Worm (Caenorhabditis elegans): ENCODE data around the gene C07A9.12.

The C07A9.12 gene

DNA sequence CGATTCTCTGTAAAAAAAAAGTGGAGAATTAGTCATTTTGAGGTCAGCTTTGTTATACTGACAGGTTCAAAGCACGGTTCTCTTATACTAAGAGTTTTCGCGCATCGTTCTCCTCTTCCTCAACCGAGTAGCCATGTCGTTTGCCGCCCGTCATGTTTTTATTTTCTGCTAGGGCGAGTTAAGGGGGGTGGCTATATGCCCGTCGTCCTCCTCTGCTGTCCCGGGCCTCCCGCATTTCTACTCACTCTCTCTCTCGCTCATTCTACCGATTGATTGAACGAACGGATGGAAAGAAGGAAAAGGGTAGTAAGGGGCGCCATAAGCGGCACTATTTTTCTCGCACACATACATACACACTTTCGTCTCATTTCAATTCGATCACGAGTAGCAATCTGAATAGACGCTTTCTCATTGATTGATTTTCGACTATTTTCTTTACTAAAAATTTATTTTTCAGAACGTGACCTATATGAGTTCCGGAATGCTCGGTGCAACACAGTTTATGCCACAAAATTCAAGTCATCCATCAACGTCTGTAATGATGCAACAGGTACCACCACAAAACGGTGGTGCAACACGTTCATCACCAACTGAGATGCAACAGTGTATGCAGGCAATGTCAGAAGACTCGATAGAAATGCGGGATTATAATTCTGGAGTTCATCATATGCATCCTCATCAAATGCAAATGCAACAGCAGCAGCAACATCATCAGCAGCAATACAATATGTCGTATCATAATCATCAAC, 22.0 kb downstream of the C07A9.12 start:
- TF ChIP-seq hmg-4 (GFP tag; optimal IDR thresholded peaks at IDR 0.05) (peak; percentile 60), flt-1 (GFP tag; IDR thresholded peaks at IDR 0.05) (no peak), tra-4 (tag; optimal IDR thresholded peaks at IDR 0.05) (no peak), ceh-13 (GFP tag; optimal IDR thresholded peaks at IDR 0.05) (no peak), tbx-37 (GFP tag; conservative IDR thresholded peaks at IDR 0.05) (0 out of 2 replicates have a peak, but pooled peaks have one; percentile 25), scrt-1 (GFP tag; IDR thresholded peaks at IDR 0.05) (no peak), pes-1 (GFP tag; IDR thresholded peaks at IDR 0.05) (0 out of 2 replicates have a peak, but pooled peaks have one; percentile 39), aly-1 (tag; optimal IDR thresholded peaks at IDR 0.05) (no peak), F13C5.2 (tag; optimal IDR thresholded peaks at IDR 0.05) (peak; percentile 20), hnd-1 (tag; optimal IDR thresholded peaks at IDR 0.05) (no peak), ets-7 (tag; optimal IDR thresholded peaks at IDR 0.05) (no peak)

ce11 chrIII:9704606-9704938, 22.8 kb downstream of the C07A9.12 start:
- no peak for TF ChIP-seq hmbx-1 (tag; optimal IDR thresholded peaks at IDR 0.05)
- no peak for TF ChIP-seq B0310.2 (tag; optimal IDR thresholded peaks at IDR 0.05)
- no peak for TF ChIP-seq F13C5.2 (tag; optimal IDR thresholded peaks at IDR 0.05)
- no peak for TF ChIP-seq hnd-1 (tag; optimal IDR thresholded peaks at IDR 0.05)
- no peak for TF ChIP-seq flt-1 (GFP tag; IDR thresholded peaks at IDR 0.05)
- TF ChIP-seq tbx-11 (GFP tag; IDR thresholded peaks at IDR 0.05), result no peak
- TF ChIP-seq ceh-36 (tag; optimal IDR thresholded peaks at IDR 0.05), result no peak
- no peak for TF ChIP-seq aly-1 (tag; optimal IDR thresholded peaks at IDR 0.05)
- no peak for TF ChIP-seq pes-1 (GFP tag; IDR thresholded peaks at IDR 0.05)
- TF ChIP-seq hmg-4 (GFP tag; optimal IDR thresholded peaks at IDR 0.05), result no peak

- TF ChIP-seq ceh-36 (tag; optimal IDR thresholded peaks at IDR 0.05) (peak; percentile 32), tbx-11 (GFP tag; IDR thresholded peaks at IDR 0.05) (peak; percentile 34; the same call in 1 of the 2 replicates), tbx-37 (GFP tag; conservative IDR thresholded peaks at IDR 0.05) (no peak), scrt-1 (GFP tag; IDR thresholded peaks at IDR 0.05) (0 out of 2 replicates have a peak, but pooled peaks have one; percentile 68), sea-1 (GFP tag; conservative IDR thresholded peaks at IDR 0.05) (no peak)
Measured at ce11 chrIII:9703747-9704605, 23.4 kb downstream of the C07A9.12 start.

DNA sequence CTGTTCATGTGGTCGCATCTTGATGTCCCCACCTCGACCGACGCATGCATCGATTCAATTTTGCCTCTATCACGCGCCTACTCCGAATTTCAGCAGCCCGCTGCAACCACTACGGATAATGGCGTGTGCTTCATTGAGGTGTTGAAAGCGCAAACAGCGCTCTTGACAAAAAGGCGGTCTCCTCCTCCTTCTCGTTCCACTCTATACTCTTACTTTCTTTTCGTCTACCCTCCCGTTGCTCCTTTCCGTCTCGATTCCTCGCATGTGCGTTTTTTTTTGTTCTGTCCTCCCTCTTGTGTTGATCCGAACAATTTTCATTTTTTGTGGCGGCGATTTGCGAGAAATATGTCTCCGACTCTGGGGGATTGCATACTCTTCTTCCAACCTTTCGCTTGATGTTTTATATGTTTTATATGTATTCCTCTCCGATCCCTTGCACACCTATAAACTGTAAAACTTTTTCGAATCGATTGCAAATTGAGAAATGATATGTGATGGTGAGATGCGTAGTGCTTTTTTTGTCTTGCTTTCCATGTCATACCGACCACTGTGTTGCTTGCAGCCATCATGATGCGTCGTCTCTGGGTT, 24.6 kb downstream of the C07A9.12 start:
- no peak for TF ChIP-seq hmg-4 (GFP tag; optimal IDR thresholded peaks at IDR 0.05)
- TF ChIP-seq ama-1 (optimal IDR thresholded peaks at IDR 0.05), result peak; percentile 58

- no peak for TF ChIP-seq F13C5.2 (tag; optimal IDR thresholded peaks at IDR 0.05)
- no peak for TF ChIP-seq ets-7 (tag; optimal IDR thresholded peaks at IDR 0.05)
- TF ChIP-seq pes-1 (GFP tag; IDR thresholded peaks at IDR 0.05), result no peak
- TF ChIP-seq B0310.2 (tag; optimal IDR thresholded peaks at IDR 0.05), result no peak
- no peak for TF ChIP-seq ceh-13 (GFP tag; optimal IDR thresholded peaks at IDR 0.05)
- TF ChIP-seq hmg-4 (GFP tag; optimal IDR thresholded peaks at IDR 0.05), result no peak
- TF ChIP-seq sea-1 (GFP tag; conservative IDR thresholded peaks at IDR 0.05), result no peak
- no peak for TF ChIP-seq ama-1 (optimal IDR thresholded peaks at IDR 0.05)
- no peak for TF ChIP-seq ceh-36 (tag; optimal IDR thresholded peaks at IDR 0.05)
- no peak for TF ChIP-seq tbx-37 (GFP tag; conservative IDR thresholded peaks at IDR 0.05)
Measured at ce11 chrIII:9701798-9702197, 25.5 kb downstream of the C07A9.12 start.

- TF ChIP-seq ets-7 (tag; optimal IDR thresholded peaks at IDR 0.05) (peak; percentile 7), tra-4 (tag; optimal IDR thresholded peaks at IDR 0.05) (no peak), hmg-4 (GFP tag; optimal IDR thresholded peaks at IDR 0.05) (peak; percentile 59), B0310.2 (tag; optimal IDR thresholded peaks at IDR 0.05) (no peak), sea-1 (GFP tag; conservative IDR thresholded peaks at IDR 0.05) (0 out of 2 replicates have a peak, but pooled peaks have one; percentile 25), scrt-1 (GFP tag; IDR thresholded peaks at IDR 0.05) (no peak), ceh-36 (tag; optimal IDR thresholded peaks at IDR 0.05) (no peak)
Measured at ce11 chrIII:9700114-9700690, 27.1 kb downstream of the C07A9.12 start.

- TF ChIP-seq F13C5.2 (tag; optimal IDR thresholded peaks at IDR 0.05), result no peak
- TF ChIP-seq tbx-37 (GFP tag; conservative IDR thresholded peaks at IDR 0.05), result no peak
- TF ChIP-seq hmg-4 (GFP tag; optimal IDR thresholded peaks at IDR 0.05), result no peak
- TF ChIP-seq hmbx-1 (tag; optimal IDR thresholded peaks at IDR 0.05), result no peak
- no peak for TF ChIP-seq hnd-1 (tag; optimal IDR thresholded peaks at IDR 0.05)
- TF ChIP-seq tbx-11 (GFP tag; IDR thresholded peaks at IDR 0.05), result no peak
- TF ChIP-seq ceh-13 (GFP tag; optimal IDR thresholded peaks at IDR 0.05), result no peak
- no peak for TF ChIP-seq ceh-36 (tag; optimal IDR thresholded peaks at IDR 0.05)
- no peak for TF ChIP-seq scrt-1 (GFP tag; IDR thresholded peaks at IDR 0.05)
- no peak for TF ChIP-seq B0310.2 (tag; optimal IDR thresholded peaks at IDR 0.05)
- no peak for TF ChIP-seq ets-7 (tag; optimal IDR thresholded peaks at IDR 0.05)
- TF ChIP-seq sea-1 (GFP tag; conservative IDR thresholded peaks at IDR 0.05), result no peak
Measured at ce11 chrIII:9699576-9699975, 27.8 kb downstream of the C07A9.12 start, which contains the start of gene tlk-1. tlk-1 (plus strand) TSS chrIII:9699876.
